Worm (Caenorhabditis elegans): ENCODE data around the gene K08E4.8.

The K08E4.8 gene

ce11 chrIV:12057508-12057907 lies 3.6 kb downstream of the K08E4.8 start, which contains the start of gene K08E4.3:
Gene K08E4.3 (plus strand): TSS chrIV:12057742.
- TF ChIP-seq tbx-2 (tag; optimal IDR thresholded peaks at IDR 0.05) = no peak
- TF ChIP-seq unc-55 (GFP tag; optimal IDR thresholded peaks at IDR 0.05) = peak; percentile 57

- TF ChIP-seq Y22D7AL.16 (tag; optimal IDR thresholded peaks at IDR 0.05) = no peak
- TF ChIP-seq ceh-2 (tag; optimal IDR thresholded peaks at IDR 0.05) = no peak
- TF ChIP-seq dmd-4 (tag; optimal IDR thresholded peaks at IDR 0.05; ENCODE audit: borderline replicate concordance) = no peak
- TF ChIP-seq pha-4 (tag; optimal IDR thresholded peaks at IDR 0.05) = no peak
- no peak for TF ChIP-seq unc-86 (tag; optimal IDR thresholded peaks at IDR 0.05)
- TF ChIP-seq ceh-31 (tag; optimal IDR thresholded peaks at IDR 0.05) = no peak
- TF ChIP-seq nhr-11 (tag; optimal IDR thresholded peaks at IDR 0.05) = no peak
- no peak for TF ChIP-seq T23F11.4 (GFP tag; optimal IDR thresholded peaks at IDR 0.05)
- no peak for TF ChIP-seq hlh-6 (tag; optimal IDR thresholded peaks at IDR 0.05)
- TF ChIP-seq ceh-48 (tag; optimal IDR thresholded peaks at IDR 0.05) = no peak
- TF ChIP-seq ceh-22 (tag; optimal IDR thresholded peaks at IDR 0.05) = no peak
- no peak for TF ChIP-seq ama-1 (optimal IDR thresholded peaks at IDR 0.05)
- TF ChIP-seq K02D7.2 (tag; optimal IDR thresholded peaks at IDR 0.05) = no peak
- no peak for TF ChIP-seq nhr-232 (tag; optimal IDR thresholded peaks at IDR 0.05)
- no peak for TF ChIP-seq ceh-30 (tag; optimal IDR thresholded peaks at IDR 0.05)
- no peak for TF ChIP-seq ceh-24 (tag; optimal IDR thresholded peaks at IDR 0.05)
- TF ChIP-seq hlh-13 (GFP tag; optimal IDR thresholded peaks at IDR 0.05) = no peak
These were observed 4.5 kb downstream of the K08E4.8 start, which contains the start of gene K08E4.2 for ce11 chrIV:12056603-12057002. Gene K08E4.2 (minus strand): TSS chrIV:12056656.

ce11 chrIV:12052461-12052860 lies 8.7 kb downstream of the K08E4.8 start:
- no peak for TF ChIP-seq hlh-15 (tag; optimal IDR thresholded peaks at IDR 0.05)
- TF ChIP-seq ceh-34 (tag; optimal IDR thresholded peaks at IDR 0.05) = no peak
- TF ChIP-seq ztf-16 (tag; optimal IDR thresholded peaks at IDR 0.05) = no peak
- no peak for TF ChIP-seq pha-2 (tag; optimal IDR thresholded peaks at IDR 0.05)
- TF ChIP-seq dmd-4 (tag; optimal IDR thresholded peaks at IDR 0.05; ENCODE audit: borderline replicate concordance) = no peak
- TF ChIP-seq pha-4 (tag; optimal IDR thresholded peaks at IDR 0.05) = no peak
- no peak for TF ChIP-seq hlh-6 (tag; optimal IDR thresholded peaks at IDR 0.05)
- TF ChIP-seq ceh-22 (tag; optimal IDR thresholded peaks at IDR 0.05) = no peak
- TF ChIP-seq tbx-7 (tag; optimal IDR thresholded peaks at IDR 0.05) = no peak
- no peak for TF ChIP-seq F13H6.1 (tag; optimal IDR thresholded peaks at IDR 0.05)
- no peak for TF ChIP-seq ceh-14 (tag; optimal IDR thresholded peaks at IDR 0.05)
- TF ChIP-seq sdc-2 (tag; optimal IDR thresholded peaks at IDR 0.05) = no peak
- TF ChIP-seq elt-4 (tag; optimal IDR thresholded peaks at IDR 0.05) = no peak
- no peak for TF ChIP-seq odd-2 (tag; optimal IDR thresholded peaks at IDR 0.05)
- TF ChIP-seq ama-1 (optimal IDR thresholded peaks at IDR 0.05) = no peak
- TF ChIP-seq nhr-11 (tag; optimal IDR thresholded peaks at IDR 0.05) = no peak
- no peak for TF ChIP-seq ceh-2 (tag; optimal IDR thresholded peaks at IDR 0.05)
- no peak for TF ChIP-seq ttx-3 (tag; optimal IDR thresholded peaks at IDR 0.05)
- no peak for TF ChIP-seq npax-4 (tag; optimal IDR thresholded peaks at IDR 0.05)

- no peak for TF ChIP-seq elt-4 (tag; optimal IDR thresholded peaks at IDR 0.05)
- TF ChIP-seq pros-1 (tag; optimal IDR thresholded peaks at IDR 0.05) = no peak
- TF ChIP-seq K02D7.2 (tag; optimal IDR thresholded peaks at IDR 0.05) = no peak
These were observed 9.9 kb downstream of the K08E4.8 start, which contains the start of the genes bre-5 and spt-5 for ce11 chrIV:12051049-12051792. Gene bre-5 (minus strand): TSS chrIV:12051215. Gene spt-5 (plus strand): TSS chrIV:12051491.

ce11 chrIV:12047552-12048347 lies 13.4 kb downstream of the K08E4.8 start, which contains the start of gene T12G3.4:
Gene T12G3.4 (plus strand): TSS chrIV:12048256.
- no peak for TF ChIP-seq hlh-6 (tag; optimal IDR thresholded peaks at IDR 0.05)
- TF ChIP-seq dmd-4 (tag; optimal IDR thresholded peaks at IDR 0.05; ENCODE audit: borderline replicate concordance) = no peak
- TF ChIP-seq F13H6.1 (tag; optimal IDR thresholded peaks at IDR 0.05) = no peak
- no peak for TF ChIP-seq pax-1 (tag; optimal IDR thresholded peaks at IDR 0.05)
- TF ChIP-seq hlh-30 (tag; optimal IDR thresholded peaks at IDR 0.05; ENCODE audit: insufficient read depth) = no peak
- TF ChIP-seq elt-2 (tag; optimal IDR thresholded peaks at IDR 0.05) = no peak
- no peak for TF ChIP-seq ceh-30 (tag; optimal IDR thresholded peaks at IDR 0.05)
- no peak for TF ChIP-seq ceh-22 (tag; optimal IDR thresholded peaks at IDR 0.05)
- TF ChIP-seq ceh-18 (tag; optimal IDR thresholded peaks at IDR 0.05) = no peak
- TF ChIP-seq fkh-10 (GFP tag; optimal IDR thresholded peaks at IDR 0.05) = no peak
- TF ChIP-seq dve-1 (tag; optimal IDR thresholded peaks at IDR 0.05) = no peak

Data from whole organism, late embryonic.